Fruit fly (Drosophila melanogaster) S2 (cell line): ENCODE data around the gene Dic1.

ENCODE experiments used
- CG8478 ChIP-seq: fragments of >200 bp; optimal IDR thresholded peaks from 2 replicates; lab custom pipeline; 2018
- CTCF ChIP-seq, 2 experiments: fragments of >200 bp; optimal IDR thresholded peaks; 2 replicates each; lab custom pipeline; 2018

Dic1 gene

DNA sequence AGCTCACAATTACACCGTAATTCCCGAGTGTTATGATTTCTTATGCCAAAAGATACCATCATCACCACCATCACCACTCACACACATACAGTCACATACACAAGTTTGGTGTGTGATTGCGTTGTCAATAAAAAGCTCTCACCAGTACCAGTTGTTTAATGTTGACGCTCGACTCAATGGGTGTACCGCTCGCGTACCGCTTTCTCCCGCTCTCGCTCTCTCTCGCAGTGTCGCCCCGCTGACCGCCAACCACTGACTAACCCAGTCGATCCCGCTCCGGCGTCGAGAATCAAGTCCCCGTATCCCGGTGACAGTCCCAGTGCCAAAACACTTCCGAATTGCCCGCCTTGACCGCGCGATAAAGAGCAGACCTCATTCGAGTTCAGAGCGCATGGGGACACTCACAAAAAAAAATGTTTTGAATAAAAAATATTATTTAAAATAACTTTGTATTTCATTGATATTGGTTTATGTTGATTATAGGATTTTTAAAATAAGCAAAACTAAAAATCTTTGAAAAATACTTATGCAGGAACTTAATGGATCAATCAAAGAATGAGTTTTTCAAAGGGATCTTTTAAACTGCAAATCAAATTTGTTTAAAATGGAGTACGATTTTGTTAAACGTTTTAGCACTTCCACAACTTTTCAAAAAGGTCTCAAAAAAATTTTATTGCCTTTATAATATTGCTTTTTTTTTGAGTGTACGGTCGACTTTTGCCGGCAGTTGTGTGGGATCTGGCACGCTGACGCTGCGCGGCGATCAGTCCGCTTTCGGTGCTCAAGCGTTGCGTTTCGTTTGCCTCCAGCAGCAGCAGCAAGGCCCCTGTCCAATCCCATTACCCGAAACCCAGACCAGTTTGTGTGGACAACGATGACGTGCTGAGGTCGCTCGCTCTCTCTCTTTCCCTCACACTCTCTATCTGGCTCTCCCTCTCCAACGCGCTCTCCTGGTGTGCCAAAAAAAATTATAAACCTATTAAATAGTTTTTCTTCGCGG lies at the start of gene Dic1:
Gene Dic1, plus strand, starts transcription at position 764 of the 1,000 bp plus-strand sequence.
- TF ChIP-seq CTCF (optimal IDR thresholded peaks at IDR 0.05; lab: Kevin White, UChicago) (no peak), CG8478 (lab: Kevin White, UChicago) (no peak)

DNA sequence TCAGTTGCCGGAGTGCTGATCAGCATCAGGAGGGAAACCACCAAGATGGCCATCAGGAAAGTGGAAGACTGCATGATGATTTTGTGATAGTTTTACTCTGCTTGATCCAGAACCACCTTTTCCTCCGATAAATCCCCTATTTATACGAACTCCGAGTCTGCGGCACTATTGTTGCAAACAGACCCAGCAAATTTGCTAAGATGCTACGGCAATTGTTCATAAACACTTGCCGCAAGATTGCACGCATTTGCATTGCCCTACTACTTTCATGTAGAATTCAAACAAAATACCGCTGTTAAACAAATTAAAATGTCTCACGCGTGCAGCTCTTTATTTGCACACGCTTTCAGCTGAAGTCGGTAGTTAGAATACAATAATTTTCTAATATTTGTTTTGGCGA lies 45.6 kb upstream of the Dic1 start, which contains the start of gene CG45080:
Gene CG45080, minus strand, starts transcription at position 101 of the 400 bp plus-strand sequence.
- TF ChIP-seq CG8478 (lab: Kevin White, UChicago) (no peak), CTCF (optimal IDR thresholded peaks at IDR 0.05; lab: Kevin White, UChicago) (no peak)

DNA sequence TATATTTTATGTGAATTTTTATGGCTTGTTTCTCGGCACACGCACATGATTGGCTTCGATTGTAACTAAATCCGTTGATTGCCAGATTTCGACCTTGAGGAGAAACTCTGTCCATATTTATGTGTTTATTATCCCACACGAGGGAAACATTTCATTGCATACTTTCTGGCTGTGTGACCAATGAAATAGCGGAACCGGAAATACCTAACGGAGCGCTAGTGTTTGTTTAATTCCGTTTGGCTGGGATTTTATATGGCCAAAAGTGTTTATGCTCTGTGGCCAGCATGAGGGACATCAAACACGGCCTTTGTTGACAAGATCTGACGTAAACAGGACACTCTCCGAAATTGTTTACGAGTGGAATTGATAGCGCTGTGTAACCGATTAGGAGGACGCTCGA lies 44.9 kb upstream of the Dic1 start:
- TF ChIP-seq CG8478 (lab: Kevin White, UChicago) (no peak), CTCF (optimal IDR thresholded peaks at IDR 0.05; lab: Kevin White, UChicago) (no peak)

DNA sequence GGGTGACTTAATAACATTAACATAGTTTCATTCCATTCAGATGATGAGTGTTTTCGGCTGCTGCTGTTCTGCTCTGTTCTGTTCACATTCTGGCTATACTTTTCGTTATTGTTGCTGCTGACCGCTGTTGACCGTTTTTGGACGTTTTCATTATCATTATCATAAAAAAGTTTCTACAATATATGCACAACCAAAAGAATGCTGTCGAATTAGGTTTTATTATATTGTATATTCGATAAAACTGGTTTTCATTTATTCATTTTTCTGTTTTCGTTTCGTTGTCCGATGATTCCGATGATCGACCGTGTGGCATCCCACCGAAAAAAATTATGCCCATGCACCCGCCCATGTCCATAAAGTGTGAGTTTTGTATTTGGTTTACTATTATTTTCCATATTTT lies 31.7 kb upstream of the Dic1 start:
- TF ChIP-seq CG8478 (lab: Kevin White, UChicago): no peak
- no peak for TF ChIP-seq CTCF (optimal IDR thresholded peaks at IDR 0.05; lab: Kevin White, UChicago)

DNA sequence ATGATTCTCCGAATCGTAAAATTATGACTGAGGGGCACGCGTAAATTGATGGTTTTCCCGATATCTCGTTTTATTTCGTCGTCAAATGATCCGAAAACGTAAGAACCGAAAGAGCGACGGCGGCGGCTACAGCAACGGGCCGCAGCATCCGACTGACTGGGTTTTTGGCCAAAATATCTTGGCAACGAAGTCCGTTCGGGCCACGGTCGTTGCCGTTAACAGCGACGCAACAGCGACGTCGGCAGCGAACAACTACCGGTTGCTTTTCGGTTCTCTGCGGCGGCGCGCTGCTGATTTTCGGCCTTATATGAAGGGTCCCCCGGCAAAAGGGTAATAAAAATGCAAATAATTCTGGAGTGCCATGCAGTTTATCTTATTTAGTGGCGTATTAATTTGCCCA lies 30.7 kb upstream of the Dic1 start, which contains the start of gene PK2-R2:
Gene PK2-R2, minus strand, starts transcription at position 160 of the 400 bp plus-strand sequence.
- no peak for TF ChIP-seq CTCF (optimal IDR thresholded peaks at IDR 0.05; lab: Kevin White, UChicago)
- no peak for TF ChIP-seq CG8478 (lab: Kevin White, UChicago)

DNA sequence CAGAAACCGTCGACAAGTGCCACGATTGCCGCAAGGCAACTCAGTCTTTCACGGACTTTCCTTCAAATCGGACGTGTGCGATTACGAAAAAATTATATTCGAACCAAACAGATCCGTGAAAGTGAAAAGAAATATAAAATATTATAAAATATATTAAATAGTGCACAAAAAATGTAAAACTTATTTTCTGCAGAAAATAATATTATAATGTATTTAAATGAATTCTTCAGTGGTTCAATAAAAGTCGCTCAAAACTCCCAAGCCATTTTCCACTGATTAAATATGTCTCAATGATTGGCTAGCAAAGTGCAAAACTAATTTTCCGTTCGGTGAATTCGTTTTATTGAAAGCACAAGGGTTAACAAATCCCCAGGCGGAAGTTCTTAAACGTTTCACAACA lies 26.7 kb upstream of the Dic1 start, which contains the start of gene PK2-R1:
Gene PK2-R1, plus strand, starts transcription at position 301 of the 400 bp plus-strand sequence.
- TF ChIP-seq CTCF (optimal IDR thresholded peaks at IDR 0.05; lab: Kevin White, UChicago) (no peak), CG8478 (lab: Kevin White, UChicago) (no peak)

DNA sequence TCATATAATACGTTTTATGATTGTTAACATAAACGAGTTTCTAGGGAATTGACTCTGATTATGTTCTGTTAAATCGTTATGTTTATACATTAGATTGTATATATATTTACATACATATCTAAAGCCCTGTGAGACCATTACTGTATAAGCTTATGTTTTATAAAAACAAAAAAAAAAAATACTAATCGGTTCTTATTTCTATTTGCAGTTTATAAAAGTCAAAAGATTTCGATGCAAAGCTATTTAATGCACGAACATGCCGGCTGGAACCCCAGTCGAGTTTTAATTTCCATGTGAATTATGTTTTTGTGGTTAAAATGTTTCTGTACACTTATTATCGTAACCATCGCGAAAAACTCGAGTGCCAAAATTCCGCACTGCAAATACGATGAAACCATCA lies 11.4 kb upstream of the Dic1 start, which contains the start of gene mthl12:
Gene mthl12, plus strand, starts transcription at position 301 of the 400 bp plus-strand sequence.
- TF ChIP-seq CTCF (optimal IDR thresholded peaks at IDR 0.05; lab: Kevin White, UChicago) (no peak), CG8478 (lab: Kevin White, UChicago) (no peak)

DNA sequence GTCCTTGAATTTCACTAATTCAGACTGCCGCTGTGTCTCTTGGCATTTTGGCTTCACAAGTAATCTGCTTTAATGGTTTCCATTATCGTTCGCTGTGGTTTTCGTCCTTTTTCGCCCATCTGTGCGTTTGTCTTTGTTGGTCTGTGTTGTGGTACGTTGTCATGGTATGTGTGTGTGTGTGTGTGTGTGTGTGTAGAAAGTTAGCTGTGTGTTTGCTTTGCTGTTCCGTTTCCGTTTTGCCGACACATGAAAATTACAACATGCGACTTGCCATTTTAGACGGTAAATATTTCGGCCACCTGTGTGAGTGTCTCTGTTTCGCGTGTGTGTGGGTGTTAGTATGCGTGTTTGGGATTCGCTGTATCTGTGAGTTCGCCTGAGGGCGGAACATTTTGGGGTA lies 7.8 kb upstream of the Dic1 start:
- no peak for TF ChIP-seq CTCF (optimal IDR thresholded peaks at IDR 0.05; lab: Kevin White, UChicago)
- no peak for TF ChIP-seq CG8478 (lab: Kevin White, UChicago)

DNA sequence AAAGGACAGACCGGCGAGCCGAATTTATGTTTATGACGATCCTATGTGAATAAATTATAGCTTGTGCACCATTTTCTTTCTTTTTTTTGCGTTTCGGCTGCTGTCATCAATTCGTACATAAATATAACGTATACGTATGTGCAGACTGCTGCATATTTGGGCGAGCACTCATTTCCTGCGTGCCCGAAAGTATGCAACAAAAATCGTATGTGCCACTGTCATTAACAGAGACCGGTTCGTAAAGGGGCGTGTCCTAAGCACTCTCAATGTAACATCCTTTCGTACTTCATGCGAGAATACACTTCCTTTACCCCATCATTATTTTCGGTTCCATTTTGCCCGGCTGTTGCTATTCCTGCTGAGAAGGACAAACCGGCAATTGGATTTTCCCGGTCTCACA lies 4.6 kb upstream of the Dic1 start:
- TF ChIP-seq CG8478 (lab: Kevin White, UChicago): no peak
- no peak for TF ChIP-seq CTCF (optimal IDR thresholded peaks at IDR 0.05; lab: Kevin White, UChicago)

DNA sequence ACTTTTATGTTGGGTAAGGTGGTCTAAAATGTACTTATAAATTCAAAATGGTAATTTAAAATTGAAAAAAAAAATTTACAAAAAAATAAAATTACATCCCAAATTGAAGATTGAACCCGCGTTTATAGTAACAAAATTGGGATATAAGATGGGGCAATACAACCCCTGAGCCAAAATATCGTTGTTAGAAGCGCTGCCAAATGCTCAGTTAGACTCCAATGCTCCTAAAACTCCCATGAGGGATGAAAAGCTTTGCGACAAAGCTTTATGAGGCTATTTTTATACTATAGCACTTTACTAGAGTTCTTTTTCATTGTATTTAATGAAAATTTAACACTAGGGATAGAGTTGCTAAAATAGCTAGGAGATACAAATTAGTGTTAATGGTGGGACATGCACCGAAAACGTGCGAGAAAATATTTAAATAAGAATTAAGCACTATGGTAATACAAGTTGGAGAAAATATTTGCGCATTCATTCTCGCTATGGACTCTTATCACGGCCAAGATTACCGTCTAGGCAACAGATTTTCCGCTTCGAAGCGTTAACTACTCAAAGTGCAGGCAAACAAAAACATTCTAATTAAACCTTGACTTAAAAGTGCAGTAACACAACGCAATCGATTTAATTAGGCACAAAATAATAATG lies 1.3 kb upstream of the Dic1 start:
- TF ChIP-seq CTCF (optimal IDR thresholded peaks at IDR 0.05; lab: Kevin White, UChicago): no peak
- TF ChIP-seq CG8478 (lab: Kevin White, UChicago): no peak

DNA sequence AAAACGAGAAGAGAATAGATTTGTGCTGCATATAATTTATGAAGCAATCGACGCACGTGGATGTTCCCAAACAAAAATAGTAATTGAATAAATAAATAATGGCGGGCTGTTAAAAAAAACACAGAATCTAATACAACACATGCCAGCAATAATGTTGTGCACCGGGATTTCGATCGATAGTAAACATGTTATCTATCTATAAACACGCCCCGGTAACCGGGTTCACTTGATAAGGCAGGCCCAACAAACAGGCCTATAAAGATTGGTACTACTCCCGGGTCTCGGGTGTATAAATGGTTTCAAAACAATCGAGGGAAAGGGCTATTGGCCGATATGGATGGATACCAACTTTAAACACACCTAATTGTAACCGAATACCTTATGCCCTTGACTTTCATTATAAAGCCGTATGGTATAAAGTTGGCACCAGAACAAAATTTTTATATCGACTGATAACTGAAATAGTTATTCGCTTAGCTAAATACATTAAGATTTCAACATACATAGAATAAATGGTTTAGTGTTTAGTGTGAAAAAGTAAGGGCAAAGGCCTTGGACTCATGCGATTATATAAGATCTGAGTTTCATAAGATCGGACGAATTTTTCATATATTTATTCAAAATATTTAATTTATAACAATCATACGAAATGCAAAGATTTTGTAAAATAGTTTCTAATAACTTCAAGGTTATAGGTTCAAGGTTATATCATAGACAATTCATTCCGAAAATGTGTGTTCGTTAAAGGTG lies 1.1 kb downstream of the Dic1 start:
- no peak for TF ChIP-seq CTCF (optimal IDR thresholded peaks at IDR 0.05; lab: Kevin White, UChicago)
- no peak for TF ChIP-seq CG8478 (lab: Kevin White, UChicago)

DNA sequence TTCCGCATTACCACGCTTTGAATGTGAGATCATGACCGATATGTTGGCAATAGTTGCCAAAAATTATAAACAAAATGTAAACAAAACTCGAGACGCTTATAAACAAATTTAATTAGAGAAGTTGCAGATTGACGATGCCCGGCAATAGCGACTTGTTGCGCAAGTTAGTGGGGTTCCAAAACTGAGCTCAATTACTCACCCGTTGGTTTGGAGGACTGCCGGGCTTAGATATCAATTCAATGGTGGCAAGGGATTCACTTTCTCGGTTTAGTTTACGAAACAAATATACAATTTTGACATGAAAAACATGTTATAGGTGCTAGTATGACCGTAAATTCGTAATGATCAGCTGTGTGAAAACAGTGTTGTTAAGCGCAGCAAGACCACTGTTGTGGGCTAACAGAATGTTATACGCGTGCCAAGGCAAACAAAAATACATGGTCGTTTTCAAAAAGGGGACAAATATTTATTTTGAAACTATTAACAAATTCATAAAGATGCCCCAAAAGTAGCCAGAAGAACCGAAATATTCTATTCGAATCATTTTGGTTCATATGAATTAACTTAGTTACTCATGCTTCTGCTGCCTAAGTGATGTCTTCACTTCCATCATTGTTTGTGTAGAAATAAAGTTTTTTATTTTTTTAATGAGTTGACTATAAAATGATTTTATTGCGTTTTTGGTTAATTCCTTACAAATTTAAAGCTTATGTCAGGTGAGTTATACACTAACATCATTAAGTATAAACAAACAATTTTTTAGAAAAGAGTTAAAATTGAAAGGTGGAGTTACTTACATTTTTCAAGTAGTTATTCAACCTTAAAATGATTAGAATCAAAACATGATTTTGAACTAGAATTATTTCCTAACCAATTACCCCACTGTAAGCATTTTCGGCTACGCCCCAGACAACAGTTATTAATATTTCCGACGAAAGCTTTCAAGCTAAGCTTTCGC lies 2.1 kb downstream of the Dic1 start, which contains the start of gene Elp6:
Gene Elp6, minus strand, starts transcription at position 350 of the 958 bp plus-strand sequence.
- no peak for TF ChIP-seq CTCF (optimal IDR thresholded peaks at IDR 0.05; lab: Kevin White, UChicago)

DNA sequence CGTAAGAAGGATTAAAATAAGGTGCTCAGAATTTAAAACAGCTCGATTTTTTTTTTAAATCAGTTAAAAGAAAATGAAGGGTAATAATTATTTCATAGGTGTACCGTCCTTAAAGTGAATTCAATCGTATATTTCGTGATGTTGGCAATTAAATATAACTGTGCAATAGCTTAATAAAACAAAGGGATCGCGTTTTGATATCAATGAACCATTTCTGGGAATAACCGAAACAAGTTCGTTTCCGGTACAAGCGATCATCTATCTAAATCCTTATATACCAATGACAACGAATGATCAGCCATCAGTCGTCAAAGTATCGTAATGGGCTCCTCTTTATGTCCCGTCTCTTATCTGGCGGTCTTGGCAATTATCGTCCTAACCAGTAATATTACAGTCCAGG lies 4.6 kb downstream of the Dic1 start, which contains the start of gene CheA87a:
Gene CheA87a, plus strand, starts transcription at position 301 of the 400 bp plus-strand sequence.
- TF ChIP-seq CG8478 (lab: Kevin White, UChicago) (no peak), CTCF (optimal IDR thresholded peaks at IDR 0.05; lab: Kevin White, UChicago) (no peak)
